Worm (Caenorhabditis elegans): Measurements from ENCODE around the gene srsx-34.
A peak's percentile ranks its signal among the peaks of the same experiment; 100 is the strongest.

srsx-34 gene

ce11 chrV:9059468-9059867, 23.7 kb downstream of the srsx-34 start, which contains the start of the genes C25E10.16 and C25E10.13:
C25E10.16 (minus strand) TSS chrV:9059568.
C25E10.13 (plus strand) TSS chrV:9059723.
- TF ChIP-seq bed-3 (GFP tag; optimal IDR thresholded peaks at IDR 0.05): no peak
- TF ChIP-seq ceh-43 (GFP tag; optimal IDR thresholded peaks at IDR 0.05): no peak
- TF ChIP-seq ceh-39 (tag; optimal IDR thresholded peaks at IDR 0.05): no peak

- TF ChIP-seq pha-4 (tag; optimal IDR thresholded peaks at IDR 0.05): no peak
- no peak for TF ChIP-seq unc-120 (tag; optimal IDR thresholded peaks at IDR 0.05; ENCODE audit: poor library complexity, severe bottlenecking)
- no peak for TF ChIP-seq nhr-76 (tag; optimal IDR thresholded peaks at IDR 0.05)
- TF ChIP-seq lin-13 (tag; optimal IDR thresholded peaks at IDR 0.05): no peak
- TF ChIP-seq nhr-28 (tag; optimal IDR thresholded peaks at IDR 0.05): no peak
- no peak for TF ChIP-seq nhr-237 (tag; optimal IDR thresholded peaks at IDR 0.05)
- TF ChIP-seq tbx-8 (GFP tag; optimal IDR thresholded peaks at IDR 0.05): no peak
Observed at ce11 chrV:9062341-9062740, 26.6 kb downstream of the srsx-34 start, which contains the start of gene C25E10.12. C25E10.12 (minus strand) TSS chrV:9062441.

ce11 chrV:9063134-9063533, 27.3 kb downstream of the srsx-34 start:
- TF ChIP-seq elt-1 (tag; optimal IDR thresholded peaks at IDR 0.05; ENCODE audit: borderline replicate concordance, insufficient read depth) (peak; percentile 64), flh-1 (GFP tag; optimal IDR thresholded peaks at IDR 0.05) (no peak), nhr-237 (tag; optimal IDR thresholded peaks at IDR 0.05) (no peak)

- TF ChIP-seq nhr-12 (tag; optimal IDR thresholded peaks at IDR 0.05) (no peak), ceh-83 (GFP tag; optimal IDR thresholded peaks at IDR 0.05) (no peak), lin-32 (GFP tag; optimal IDR thresholded peaks at IDR 0.05) (no peak), bed-3 (GFP tag; optimal IDR thresholded peaks at IDR 0.05) (no peak), ces-1 (GFP tag; optimal IDR thresholded peaks at IDR 0.05) (no peak), mep-1 (tag; optimal IDR thresholded peaks at IDR 0.05) (no peak), zip-8 (tag; optimal IDR thresholded peaks at IDR 0.05) (no peak), pha-4 (tag; optimal IDR thresholded peaks at IDR 0.05) (no peak), elt-3 (tag; optimal IDR thresholded peaks at IDR 0.05) (no peak), snpc-4 (tag; optimal IDR thresholded peaks at IDR 0.05) (no peak), nhr-76 (tag; optimal IDR thresholded peaks at IDR 0.05) (no peak), M03D4.4 (tag; optimal IDR thresholded peaks at IDR 0.05) (no peak), flh-1 (GFP tag; optimal IDR thresholded peaks at IDR 0.05) (no peak), unc-62 (GFP tag; optimal IDR thresholded peaks at IDR 0.05) (no peak), unc-120 (tag; optimal IDR thresholded peaks at IDR 0.05; ENCODE audit: poor library complexity, severe bottlenecking) (no peak), sptf-1 (tag; optimal IDR thresholded peaks at IDR 0.05) (no peak)
Observed at ce11 chrV:9065001-9065400, 29.2 kb downstream of the srsx-34 start.

- no peak for TF ChIP-seq ztf-11 (tag; optimal IDR thresholded peaks at IDR 0.05)
Observed at ce11 chrV:9065915-9066314, 30.1 kb downstream of the srsx-34 start.

DNA sequence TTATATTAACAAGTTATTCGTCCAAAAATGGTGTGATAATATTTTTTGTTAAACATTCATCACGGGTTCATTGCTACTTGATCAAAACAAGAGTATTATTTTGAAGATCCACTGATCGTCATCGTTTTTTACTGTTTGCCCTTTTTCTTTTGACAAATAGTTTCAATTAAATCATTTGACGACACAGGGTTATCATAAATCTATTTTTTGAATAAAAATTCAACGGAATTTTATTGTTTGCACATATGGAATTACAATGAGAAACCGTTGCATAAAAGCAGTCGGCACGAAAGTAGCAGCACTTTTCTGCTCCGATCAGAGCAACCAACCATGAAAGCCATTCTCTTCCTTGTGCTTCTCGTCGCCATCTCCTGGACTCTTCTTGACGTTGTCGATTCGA, 31.9 kb downstream of the srsx-34 start, which contains the start of gene fip-2:
fip-2 (plus strand) TSS at position 301 of the 400 bp plus-strand sequence.
- TF ChIP-seq nhr-12 (tag; optimal IDR thresholded peaks at IDR 0.05): no peak
- no peak for TF ChIP-seq sptf-1 (tag; optimal IDR thresholded peaks at IDR 0.05)
- TF ChIP-seq unc-39 (tag; optimal IDR thresholded peaks at IDR 0.05): no peak

DNA sequence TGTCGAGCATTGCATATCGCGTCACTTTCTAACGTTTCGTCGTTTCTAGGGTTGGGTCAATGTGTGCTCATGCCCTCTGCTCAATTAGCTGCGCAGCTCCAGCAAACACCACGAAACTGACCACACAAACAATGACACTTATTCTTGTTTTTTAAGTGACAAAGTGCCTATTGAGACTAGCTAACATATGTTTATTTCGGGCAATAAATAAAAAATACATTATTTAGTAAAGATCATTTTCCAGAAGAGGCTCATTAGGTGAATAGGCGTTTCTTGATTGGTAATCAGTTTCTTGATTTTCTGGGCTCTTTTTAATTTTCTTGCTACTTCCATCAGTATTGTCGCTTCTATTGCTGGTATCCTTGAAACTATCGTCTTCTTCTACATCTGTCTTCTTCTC, 33.9 kb downstream of the srsx-34 start, which contains the start of gene T27E4.5:
T27E4.5 (minus strand) TSS at position 101 of the 400 bp plus-strand sequence.
- TF ChIP-seq sem-2 (GFP tag; optimal IDR thresholded peaks at IDR 0.05) (no peak), sptf-1 (tag; optimal IDR thresholded peaks at IDR 0.05) (no peak), unc-39 (tag; optimal IDR thresholded peaks at IDR 0.05) (no peak), M03D4.4 (tag; optimal IDR thresholded peaks at IDR 0.05) (no peak), nhr-12 (tag; optimal IDR thresholded peaks at IDR 0.05) (no peak), lsy-2 (tag; optimal IDR thresholded peaks at IDR 0.05) (no peak), mab-5 (tag; optimal IDR thresholded peaks at IDR 0.05) (no peak), nhr-76 (tag; optimal IDR thresholded peaks at IDR 0.05) (no peak), elt-1 (tag; optimal IDR thresholded peaks at IDR 0.05; ENCODE audit: borderline replicate concordance, insufficient read depth) (no peak), ceh-39 (tag; optimal IDR thresholded peaks at IDR 0.05) (no peak)

Measured in whole organism, mixed stage, embryonic.